Fruit fly (Drosophila melanogaster): Measurements from ENCODE around the gene Hmt-1.

The Hmt-1 gene

DNA sequence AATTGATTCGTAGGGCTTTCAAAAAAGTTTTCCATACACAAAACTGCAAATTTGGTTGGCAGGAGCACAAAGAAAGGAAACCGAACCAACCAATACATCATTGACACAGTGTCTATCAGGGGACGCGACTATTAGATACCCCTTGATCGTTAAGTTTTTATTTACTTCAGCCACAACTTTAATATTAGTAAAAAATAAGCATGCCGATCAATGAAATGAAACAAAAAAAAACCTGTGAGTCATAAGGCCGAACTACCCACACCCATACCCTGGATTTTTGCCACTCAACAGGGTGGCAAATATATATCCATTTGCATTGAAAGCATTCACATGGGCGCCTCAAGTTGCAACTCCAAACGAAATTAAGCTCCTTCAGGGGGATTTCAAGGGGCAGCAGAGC is 41.0 kb downstream of the Hmt-1 start (continued):
- no peak for TF ChIP-seq CG16779 (GFP tag; IDR thresholded peaks at IDR 0.05)
- TF ChIP-seq Bteb2 (GFP tag; optimal IDR thresholded peaks at IDR 0.05), result no peak
- TF ChIP-seq CG14710 (tag; optimal IDR thresholded peaks at IDR 0.05), result no peak
- no peak for TF ChIP-seq insv (GFP tag; optimal IDR thresholded peaks at IDR 0.05)
- TF ChIP-seq CG34224 (GFP tag; IDR thresholded peaks at IDR 0.05; ENCODE audit: partially characterized antibody), result no peak
- no peak for TF ChIP-seq CG6791 (GFP tag; IDR thresholded peaks at IDR 0.05; ENCODE audit: partially characterized antibody)

DNA sequence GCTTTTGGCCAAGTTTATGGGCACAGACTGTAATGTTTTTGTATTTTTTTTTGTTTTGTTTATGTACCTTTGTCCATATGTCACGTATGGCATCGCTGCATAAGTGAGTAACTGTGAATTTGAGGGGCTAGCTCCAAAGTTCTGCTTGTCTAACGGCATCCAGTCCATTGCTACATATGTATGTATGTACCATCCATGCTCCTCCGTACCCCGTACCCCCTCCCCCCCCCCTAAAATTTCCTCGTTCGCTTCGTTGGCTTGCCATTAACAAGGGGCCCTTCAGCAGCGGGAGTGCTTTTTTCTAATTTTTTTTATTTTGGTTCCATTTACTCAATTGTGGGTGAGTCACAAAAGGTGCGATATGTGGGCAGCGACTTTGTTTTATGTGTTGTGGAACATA is 43.1 kb downstream of the Hmt-1 start:
- no peak for TF ChIP-seq maf-S (GFP tag; optimal IDR thresholded peaks at IDR 0.05)
- TF ChIP-seq nerfin-2 (GFP tag; IDR thresholded peaks at IDR 0.05; ENCODE audit: partially characterized antibody), result no peak
- TF ChIP-seq ham (GFP tag; IDR thresholded peaks at IDR 0.05), result no peak
- TF ChIP-seq crol (GFP tag; IDR thresholded peaks at IDR 0.05), result peak; percentile 83
- TF ChIP-seq gsb (GFP tag; IDR thresholded peaks at IDR 0.05), result no peak
- peak; percentile 49 for TF ChIP-seq kni (GFP tag; optimal IDR thresholded peaks at IDR 0.05)
- TF ChIP-seq sr (GFP tag; IDR thresholded peaks at IDR 0.05), result peak; percentile 71; the same call in 2 of the 3 replicates
- TF ChIP-seq chm (GFP tag; IDR thresholded peaks at IDR 0.05), result no peak

DNA sequence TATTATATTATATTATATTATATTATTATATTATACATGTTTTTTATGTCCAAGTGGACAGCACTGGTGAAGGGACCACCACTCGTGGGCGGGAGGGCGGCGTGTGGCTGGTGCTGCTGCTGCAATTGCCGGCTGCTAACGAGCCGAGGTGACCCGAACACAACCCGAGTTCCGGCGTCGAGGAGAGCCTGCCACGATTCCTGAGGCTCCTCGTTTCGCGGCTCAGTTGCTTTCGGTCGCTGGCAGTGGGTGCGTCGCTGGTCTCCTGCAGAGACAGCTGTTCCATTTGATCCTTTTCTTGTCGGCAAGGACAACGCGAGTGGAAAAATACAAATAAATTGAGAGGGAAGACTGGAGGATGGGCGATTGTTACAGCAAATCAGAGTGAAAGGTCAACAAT is 46.9 kb downstream of the Hmt-1 start:
- TF ChIP-seq lov (optimal IDR thresholded peaks at IDR 0.05) (no peak), lov (GFP tag; IDR thresholded peaks at IDR 0.05) (0 out of 3 replicates have a peak, but pooled peaks have one; percentile 38), CG4820 (GFP tag; optimal IDR thresholded peaks at IDR 0.05) (no peak), Sry-β (GFP tag; optimal IDR thresholded peaks at IDR 0.05) (peak; percentile 36), row (GFP tag; IDR thresholded peaks at IDR 0.05) (no peak), trem (tag; optimal IDR thresholded peaks at IDR 0.05) (peak; percentile 32), lilli (GFP tag; optimal IDR thresholded peaks at IDR 0.05) (no peak), Jarid2 (GFP tag; optimal IDR thresholded peaks at IDR 0.05) (peak; percentile 29), CG11456 (GFP tag; IDR thresholded peaks at IDR 0.05) (no peak), CG17359 (tag; optimal IDR thresholded peaks at IDR 0.05) (no peak), crol (GFP tag; IDR thresholded peaks at IDR 0.05) (0 out of 2 replicates have a peak, but pooled peaks have one; percentile 41), CG13894 (tag; optimal IDR thresholded peaks at IDR 0.05) (peak; percentile 11), CG10543 (GFP tag; optimal IDR thresholded peaks at IDR 0.05) (peak; percentile 11), Deaf1 (tag; optimal IDR thresholded peaks at IDR 0.05) (peak; percentile 97), CG16779 (GFP tag; IDR thresholded peaks at IDR 0.05) (0 out of 2 replicates have a peak, but pooled peaks have one; percentile 12), Opbp (GFP tag; IDR thresholded peaks at IDR 0.05; ENCODE audit: partially characterized antibody) (no peak), cato (GFP tag; optimal IDR thresholded peaks at IDR 0.05; ENCODE audit: borderline replicate concordance) (no peak), D (optimal IDR thresholded peaks at IDR 0.05) (peak; percentile 44), D (GFP tag; optimal IDR thresholded peaks at IDR 0.05) (no peak), chinmo (GFP tag; IDR thresholded peaks at IDR 0.05; ENCODE audit: partially characterized antibody) (0 out of 4 replicates have a peak, but pooled peaks have one; percentile 22), tap (tag; optimal IDR thresholded peaks at IDR 0.05) (no peak), CG8290 (GFP tag; optimal IDR thresholded peaks at IDR 0.05) (no peak), CG8290 (tag; optimal IDR thresholded peaks at IDR 0.05) (peak in 1 of 2 experiments; percentile 9), nom (GFP tag; optimal IDR thresholded peaks at IDR 0.05) (peak; percentile 47), CG1233 (GFP tag; optimal IDR thresholded peaks at IDR 0.05) (peak; percentile 54), Med (GFP tag) (peak; percentile 81)
